Worm (Caenorhabditis elegans): ENCODE measurements around the gene C44B11.4.

The C44B11.4 gene

DNA sequence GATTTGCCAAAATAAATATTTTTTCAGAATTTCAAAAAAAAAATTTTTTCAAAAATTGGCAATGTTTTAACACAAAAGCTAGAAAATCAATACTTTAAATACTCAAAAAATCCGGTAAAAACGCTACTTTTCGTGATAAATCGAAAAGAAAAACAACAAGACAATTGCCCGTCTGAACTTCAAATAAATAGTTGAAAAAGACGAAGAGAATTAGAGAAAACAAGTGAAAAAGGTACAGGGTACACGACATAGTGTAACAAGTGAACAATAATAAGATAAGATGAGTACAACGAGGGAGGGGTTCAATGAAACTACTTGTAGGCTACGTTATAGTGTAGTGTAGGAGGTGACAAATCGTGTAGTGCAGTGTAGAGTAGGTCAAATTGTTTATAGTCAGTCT is 39.0 kb downstream of the C44B11.4 start (continued):
- TF ChIP-seq lin-35 (GFP tag; optimal IDR thresholded peaks at IDR 0.05) (peak in 1 of 2 experiments; percentile 2), nhr-11 (tag; optimal IDR thresholded peaks at IDR 0.05) (peak; percentile 53), aha-1 (tag; optimal IDR thresholded peaks at IDR 0.05) (no peak), lin-14 (GFP tag; optimal IDR thresholded peaks at IDR 0.05) (peak; percentile 46), nhr-77 (tag; optimal IDR thresholded peaks at IDR 0.05) (no peak), nhr-85 (tag) (peak; percentile 59), elt-3 (tag; optimal IDR thresholded peaks at IDR 0.05) (peak in 1 of 6 experiments; percentile 24), efl-1 (optimal IDR thresholded peaks at IDR 0.05) (no peak), efl-1 (GFP tag; optimal IDR thresholded peaks at IDR 0.05 in 1 of 2) (no peak), mab-9 (GFP tag; IDR thresholded peaks at IDR 0.05) (no peak), F16B12.6 (tag; optimal IDR thresholded peaks at IDR 0.05) (no peak), isw-1 (GFP tag; IDR thresholded peaks at IDR 0.05) (no peak), C16A3.4 (tag; optimal IDR thresholded peaks at IDR 0.05) (no peak), alr-1 (tag; optimal IDR thresholded peaks at IDR 0.05; ENCODE audit: borderline replicate concordance) (no peak), tlp-1 (tag; optimal IDR thresholded peaks at IDR 0.05) (no peak), sox-4 (tag; optimal IDR thresholded peaks at IDR 0.05) (no peak), zip-4 (GFP tag; optimal IDR thresholded peaks at IDR 0.05) (no peak), lir-3 (tag; optimal IDR thresholded peaks at IDR 0.05; ENCODE audit: poor library complexity) (no peak), aly-2 (tag; optimal IDR thresholded peaks at IDR 0.05) (no peak), mep-1 (tag; optimal IDR thresholded peaks at IDR 0.05) (no peak), unc-130 (tag; optimal IDR thresholded peaks at IDR 0.05) (no peak), nhr-76 (tag; optimal IDR thresholded peaks at IDR 0.05) (no peak), swsn-7 (tag; optimal IDR thresholded peaks at IDR 0.05) (no peak), snu-23 (GFP tag; optimal IDR thresholded peaks at IDR 0.05) (peak; percentile 5), hlh-17 (GFP tag; optimal IDR thresholded peaks at IDR 0.05; ENCODE audit: borderline replicate concordance) (no peak), unc-62 (GFP tag; optimal IDR thresholded peaks at IDR 0.05) (no peak), skn-1 (tag; optimal IDR thresholded peaks at IDR 0.05) (no peak), ceh-63 (GFP tag; optimal IDR thresholded peaks at IDR 0.05) (no peak), blmp-1 (tag; optimal IDR thresholded peaks at IDR 0.05) (peak; percentile 39), rnt-1 (tag; optimal IDR thresholded peaks at IDR 0.05) (no peak), pqm-1 (tag; optimal IDR thresholded peaks at IDR 0.05) (no peak), zag-1 (tag; optimal IDR thresholded peaks at IDR 0.05) (no peak), lsy-2 (tag; optimal IDR thresholded peaks at IDR 0.05) (peak in 1 of 2 experiments; percentile 37), Y116A8C.19 (tag; optimal IDR thresholded peaks at IDR 0.05; ENCODE audit: borderline replicate concordance) (no peak), nhr-19 (GFP tag; conservative IDR thresholded peaks at IDR 0.05) (no peak; the same call in 1 of the 2 replicates), ces-1 (GFP tag; optimal IDR thresholded peaks at IDR 0.05) (no peak), hlh-4 (tag; optimal IDR thresholded peaks at IDR 0.05) (no peak), hpl-2 (GFP tag; optimal IDR thresholded peaks at IDR 0.05) (no peak), nhr-71 (tag; optimal IDR thresholded peaks at IDR 0.05) (no peak), dpl-1 (GFP tag; optimal IDR thresholded peaks at IDR 0.05) (no peak)

DNA sequence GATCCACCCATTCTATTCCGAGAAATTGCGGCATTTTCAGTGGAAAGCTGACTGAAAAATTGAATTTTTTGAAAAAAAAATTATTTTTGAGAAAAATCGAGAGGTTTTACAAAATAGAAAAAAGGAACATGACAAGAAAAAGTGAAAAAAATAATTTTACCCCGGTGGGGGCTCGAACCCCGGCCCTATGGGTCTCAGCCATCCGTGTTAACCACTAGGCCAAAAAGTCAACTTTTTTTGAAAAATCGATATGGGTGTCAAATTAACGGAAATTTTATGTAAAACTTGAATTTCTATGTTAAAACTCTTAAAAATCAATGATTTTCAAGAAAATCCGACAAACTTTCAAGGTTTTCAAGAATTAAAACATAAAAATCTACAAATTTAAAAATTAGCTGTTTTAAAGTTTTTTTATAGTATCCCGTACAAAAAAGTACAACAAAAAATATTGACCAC is 39.6 kb downstream of the C44B11.4 start, which contains the start of gene Y53G8B.2:
Gene Y53G8B.2 (minus strand): TSS at position 51 of the 456 bp plus-strand sequence.
- no peak for TF ChIP-seq pqm-1 (tag; optimal IDR thresholded peaks at IDR 0.05)
- no peak for TF ChIP-seq skn-1 (tag; optimal IDR thresholded peaks at IDR 0.05)
- no peak for TF ChIP-seq C34B4.2 (tag; optimal IDR thresholded peaks at IDR 0.05)
- no peak for TF ChIP-seq nhr-77 (tag; optimal IDR thresholded peaks at IDR 0.05)
- TF ChIP-seq unc-86 (tag; optimal IDR thresholded peaks at IDR 0.05) = no peak
- no peak for TF ChIP-seq nhr-20 (tag; optimal IDR thresholded peaks at IDR 0.05)
- TF ChIP-seq sup-37 (GFP tag; optimal IDR thresholded peaks at IDR 0.05) = no peak
- TF ChIP-seq nhr-12 (tag; optimal IDR thresholded peaks at IDR 0.05) = no peak
- no peak for TF ChIP-seq ceh-88 (GFP tag; IDR thresholded peaks at IDR 0.05)
- TF ChIP-seq aha-1 (tag; optimal IDR thresholded peaks at IDR 0.05) = no peak
